Worm (Caenorhabditis elegans) whole organism, early embryonic: ENCODE measurements around the gene srj-32.

Experiments used
- F13C5.2 ChIP-seq: sonication (generic microtip); optimal IDR thresholded peaks from 2 replicates; lab custom pipeline; 2017; ENCODE audit warnings: mild to moderate bottlenecking, missing genetic modification characterization, inconsistent platforms, missing compliant biosample characterization
- ama-1 ChIP-seq: fragments of 150-350 bp; optimal IDR thresholded peaks from 2 replicates; lab custom pipeline; 2014
- ceh-13 ChIP-seq: fragments of 200-800 bp; sonication (Bioruptor generic); optimal IDR thresholded peaks from 2 replicates; lab custom pipeline; 2018; ENCODE audit warnings: mild to moderate bottlenecking, missing genetic modification characterization, missing compliant biosample characterization
- ceh-36 ChIP-seq: sonication (generic microtip); optimal IDR thresholded peaks from 2 replicates; lab custom pipeline; 2016; ENCODE audit warnings: missing genetic modification characterization, inconsistent platforms, missing compliant biosample characterization
- ets-7 ChIP-seq: sonication (generic microtip); optimal IDR thresholded peaks from 2 replicates; lab custom pipeline; 2016; ENCODE audit warnings: missing genotype, missing genetic modification characterization, missing compliant biosample characterization
- flt-1 ChIP-seq: fragments of 200-800 bp; sonication (Bioruptor generic); IDR thresholded peaks from 2 replicates; pipeline ENCODE4 v1.3.6; 2022; ENCODE audit warnings: missing genetic modification characterization, missing compliant biosample characterization
- hmbx-1 ChIP-seq: sonication (generic microtip); optimal IDR thresholded peaks from 2 replicates; lab custom pipeline; 2016; ENCODE audit warnings: mild to moderate bottlenecking, missing genetic modification characterization, missing compliant biosample characterization
- hmg-4 ChIP-seq: fragments of 200-800 bp; sonication (Bioruptor generic); optimal IDR thresholded peaks from 2 replicates; lab custom pipeline; 2018; ENCODE audit warnings: mild to moderate bottlenecking, missing genetic modification characterization, missing compliant biosample characterization
- hnd-1 ChIP-seq: sonication (generic microtip); optimal IDR thresholded peaks from 2 replicates; lab custom pipeline; 2016; ENCODE audit warnings: missing genetic modification characterization, missing compliant biosample characterization
- pes-1 ChIP-seq: fragments of 200-800 bp; sonication (Bioruptor generic); IDR thresholded peaks from 2 replicates; pipeline ENCODE4 v1.3.6; 2022; ENCODE audit warnings: missing genetic modification reagents, missing genetic modification characterization, missing compliant biosample characterization
- sea-1 ChIP-seq: fragments of 200-800 bp; sonication (Bioruptor generic); conservative IDR thresholded peaks from 2 replicates; pipeline ENCODE4 v1.3.6; 2022; ENCODE audit warnings: missing genetic modification characterization, missing compliant biosample characterization
- tbx-11 ChIP-seq: fragments of 200-800 bp; sonication (Bioruptor generic); IDR thresholded peaks from 2 replicates; pipeline ENCODE4 v1.3.6; 2022; ENCODE audit warnings: missing genetic modification characterization, missing compliant biosample characterization
- tbx-37 ChIP-seq: fragments of 200-800 bp; sonication (Bioruptor generic); conservative IDR thresholded peaks from 2 replicates; pipeline ENCODE4 v1.3.6; 2022; ENCODE audit warnings: missing genetic modification reagents, missing genetic modification characterization, missing compliant biosample characterization
- tra-4 ChIP-seq: sonication (generic microtip); optimal IDR thresholded peaks from 2 replicates; lab custom pipeline; 2017; ENCODE audit warnings: missing genetic modification characterization, missing compliant biosample characterization

ce11 chrV:7264042-7264441 is 33.1 kb downstream of the srj-32 start, which contains the start of gene C13A2.9:
- no peak for TF ChIP-seq ceh-36
- TF ChIP-seq ama-1 (lab: Kevin White, UChicago) = no peak
- TF ChIP-seq sea-1 (GFP tag; lab: Robert Waterston, UW) = no peak
- no peak for TF ChIP-seq ceh-13 (GFP tag; lab: Kevin White, UChicago)
- no peak for TF ChIP-seq tbx-11 (GFP tag; lab: Robert Waterston, UW)
- TF ChIP-seq hnd-1 (tag; lab: Kevin White, UChicago) = no peak
- no peak for TF ChIP-seq flt-1 (GFP tag; lab: Robert Waterston, UW)
- no peak for TF ChIP-seq hmg-4 (GFP tag; lab: Kevin White, UChicago)
- TF ChIP-seq hmbx-1 (tag; lab: Kevin White, UChicago) = no peak
- TF ChIP-seq ets-7 (tag; lab: Kevin White, UChicago) = no peak
- no peak for TF ChIP-seq tra-4 (tag; lab: Kevin White, UChicago)
- TF ChIP-seq tbx-37 = no peak
- no peak for TF ChIP-seq pes-1 (GFP tag; lab: Robert Waterston, UW)
- no peak for TF ChIP-seq F13C5.2
